Fruit fly (Drosophila melanogaster) whole organism, embryonic: ENCODE measurements around the gene TotM.

Experiments
- CG11456 ChIP-seq: fragments of 200-800 bp; sonication (Bioruptor generic); IDR thresholded peaks from 3 replicates; pipeline ENCODE4 v1.3.6; 2022; ENCODE audit warnings: missing biosample characterization, missing genetic modification characterization
- CG11696 ChIP-seq: fragments of 200-800 bp; sonication (Bioruptor generic); IDR thresholded peaks from 2 replicates; pipeline ENCODE4 v1.3.6; 2022; ENCODE audit warnings: missing biosample characterization, missing genetic modification characterization
- CG16779 ChIP-seq: fragments of 200-800 bp; sonication (Bioruptor generic); IDR thresholded peaks from 2 replicates; pipeline ENCODE4 v1.3.6; 2022; ENCODE audit warnings: missing biosample characterization, missing genetic modification characterization
- CG17361 ChIP-seq: fragments of 200-800 bp; sonication (Bioruptor generic); IDR thresholded peaks from 3 replicates; pipeline ENCODE4 v1.3.6; 2022; ENCODE audit warnings: missing biosample characterization, missing genetic modification characterization
- CG2712 ChIP-seq: fragments of 200-800 bp; optimal IDR thresholded peaks from 3 replicates; lab custom pipeline; 2019; ENCODE audit warnings: missing biosample characterization, mild to moderate bottlenecking, missing genetic modification characterization, moderate library complexity
- CG3281 ChIP-seq: fragments of 200-800 bp; sonication (Bioruptor generic); optimal IDR thresholded peaks from 3 replicates; lab custom pipeline; 2017; ENCODE audit warnings: missing biosample characterization, mild to moderate bottlenecking, missing genetic modification characterization
- CG34422 ChIP-seq: fragments of 200-800 bp; sonication (Bioruptor generic); IDR thresholded peaks from 3 replicates; pipeline ENCODE4 v1.3.6; 2022; ENCODE audit warnings: missing biosample characterization, missing genetic modification characterization
- CG42726 ChIP-seq: fragments of 200-800 bp; sonication (Bioruptor generic); IDR thresholded peaks from 2 replicates; pipeline ENCODE4 v1.3.6; 2022; ENCODE audit warnings: missing biosample characterization, missing genetic modification characterization; ENCODE audit not compliant: partially characterized antibody
- CG4360 ChIP-seq: fragments of 200-800 bp; sonication (Bioruptor generic); IDR thresholded peaks from 2 replicates; pipeline ENCODE4 v1.3.6; 2022; ENCODE audit warnings: missing biosample characterization, missing genetic modification characterization
- CG6689 ChIP-seq: fragments of 200-800 bp; sonication (Bioruptor generic); IDR thresholded peaks from 2 replicates; pipeline ENCODE4 v1.3.6; 2022; ENCODE audit warnings: missing biosample characterization, missing genetic modification characterization
- CG9932 ChIP-seq: fragments of 200-800 bp; sonication (Bioruptor generic); IDR thresholded peaks from 2 replicates; pipeline ENCODE4 v1.3.6; 2022; ENCODE audit warnings: missing biosample characterization, missing genetic modification characterization
- Dbx ChIP-seq: fragments of 200-800 bp; sonication (Bioruptor generic); IDR thresholded peaks from 3 replicates; pipeline ENCODE4 v1.3.6; 2022; ENCODE audit warnings: missing biosample characterization, missing genetic modification characterization
- Dfd ChIP-seq, 2 experiments: fragments of >200 bp; optimal IDR thresholded peaks; 2 replicates each; lab custom pipeline; 2017; ENCODE audit warnings: missing biosample characterization in 2 of 2, missing genetic modification characterization in 2 of 2
- Ets65A ChIP-seq: fragments of 200-800 bp; sonication (Bioruptor generic); peaks from one replicate; lab custom pipeline; 2016; ENCODE audit warnings: missing biosample characterization, missing genetic modification characterization
- Hr51 ChIP-seq, 2 experiments: fragments of 200-800 bp; sonication (Bioruptor generic); optimal IDR thresholded peaks; 2 replicates in 1 of 2; 3 replicates in 1 of 2; lab custom pipeline; 2016 to 2018; ENCODE audit warnings: missing biosample characterization in 2 of 2, missing genetic modification characterization in 2 of 2, mild to moderate bottlenecking in 1 of 2, moderate library complexity in 1 of 2
- Jarid2 ChIP-seq: fragments of 200-800 bp; sonication (Bioruptor generic); optimal IDR thresholded peaks from 3 replicates; lab custom pipeline; 2017; ENCODE audit warnings: mild to moderate bottlenecking, missing biosample characterization, missing genetic modification reagents, missing genetic modification characterization
- Med ChIP-seq: fragments of 200-800 bp; sonication (Bioruptor generic); peaks from one replicate; lab custom pipeline; 2016; ENCODE audit warnings: missing biosample characterization, missing genetic modification characterization, mild to moderate bottlenecking, inconsistent platforms, moderate library complexity
- Sox102F ChIP-seq: fragments of 200-800 bp; sonication (Bioruptor generic); optimal IDR thresholded peaks from 2 replicates; lab custom pipeline; 2018; ENCODE audit warnings: missing biosample characterization, mild to moderate bottlenecking, missing genetic modification characterization, moderate library complexity
- Trl ChIP-seq, 3 experiments: fragments of >200 bp in 2 of 3; fragments of 200-800 bp in 1 of 3; sonication (Bioruptor generic) in 1 of 3; optimal IDR thresholded peaks; 2 replicates in 1 of 3; 3 replicates in 2 of 3; lab custom pipeline; 2016 to 2017; ENCODE audit warnings: missing biosample characterization in 1 of 3, missing genetic modification characterization in 1 of 3
- ara ChIP-seq: fragments of 200-800 bp; sonication (Bioruptor generic); IDR thresholded peaks from 2 replicates; pipeline ENCODE4 v1.3.6; 2022; ENCODE audit warnings: missing biosample characterization, missing genetic modification characterization
- bcd ChIP-seq: fragments of 200-800 bp; sonication (Bioruptor generic); optimal IDR thresholded peaks from 2 replicates; lab custom pipeline; 2017; ENCODE audit warnings: missing biosample characterization, mild to moderate bottlenecking, missing genetic modification characterization
- chn ChIP-seq: fragments of 200-800 bp; sonication (Bioruptor generic); optimal IDR thresholded peaks from 2 replicates; lab custom pipeline; 2016; ENCODE audit warnings: missing biosample characterization, missing genetic modification characterization
- crol ChIP-seq: fragments of 200-800 bp; sonication (Bioruptor generic); IDR thresholded peaks from 2 replicates; pipeline ENCODE4 v1.3.6; 2022; ENCODE audit warnings: missing biosample characterization, missing genetic modification characterization
- eve ChIP-seq, 2 experiments: fragments of >200 bp; optimal IDR thresholded peaks; 2 replicates each; lab custom pipeline; 2017; ENCODE audit warnings: missing biosample characterization in 2 of 2, missing genetic modification characterization in 2 of 2
- ewg ChIP-seq: fragments of 200-800 bp; sonication (Bioruptor generic); optimal IDR thresholded peaks from 3 replicates; lab custom pipeline; 2017; ENCODE audit warnings: mild to moderate bottlenecking, missing biosample characterization, missing genetic modification reagents, missing genetic modification characterization
- fd96Cb ChIP-seq: fragments of 200-800 bp; sonication (Bioruptor generic); optimal IDR thresholded peaks from 2 replicates; lab custom pipeline; 2018; ENCODE audit warnings: missing biosample characterization, mild to moderate bottlenecking, missing genetic modification characterization, moderate library complexity
- prd ChIP-seq, 3 experiments: fragments of >200 bp in 2 of 3; fragments of 200-800 bp in 1 of 3; sonication (Bioruptor generic) in 1 of 3; optimal IDR thresholded peaks in 2 of 3; IDR thresholded peaks in 1 of 3; 2 replicates in 2 of 3; 3 replicates in 1 of 3; pipeline versions ENCODE4 v1.3.6 to Lab custom; 2017 to 2022; ENCODE audit warnings: missing biosample characterization in 1 of 3, missing genetic modification characterization in 1 of 3
- row ChIP-seq: fragments of 200-800 bp; sonication (Bioruptor generic); IDR thresholded peaks from 3 replicates; pipeline ENCODE4 v1.3.6; 2022; ENCODE audit warnings: missing biosample characterization, missing genetic modification characterization
- scrt ChIP-seq: fragments of 200-800 bp; sonication (Bioruptor generic); optimal IDR thresholded peaks from 2 replicates; lab custom pipeline; 2018; ENCODE audit warnings: missing biosample characterization, mild to moderate bottlenecking, missing genetic modification characterization, moderate library complexity
- sens ChIP-seq: fragments of 200-800 bp; sonication (Bioruptor generic); peaks from one replicate; lab custom pipeline; 2016; ENCODE audit warnings: missing biosample characterization, missing genetic modification characterization
- so ChIP-seq: fragments of 200-800 bp; sonication (Bioruptor generic); IDR thresholded peaks from 3 replicates; pipeline ENCODE4 v1.3.6; 2022; ENCODE audit warnings: missing biosample characterization, missing genetic modification characterization
- unc-4 ChIP-seq: fragments of 200-800 bp; sonication (Bioruptor generic); IDR thresholded peaks from 2 replicates; pipeline ENCODE4 v1.3.6; 2022; ENCODE audit warnings: missing biosample characterization, missing genetic modification characterization; ENCODE audit not compliant: partially characterized antibody
- zen2 ChIP-seq: fragments of 200-800 bp; sonication (Bioruptor generic); IDR thresholded peaks from 3 replicates; pipeline ENCODE4 v1.3.6; 2022; ENCODE audit warnings: missing biosample characterization, missing genetic modification characterization; ENCODE audit not compliant: partially characterized antibody

TotM gene

dm6 chr2L:5309369-5309768 is 20.3 kb upstream of the TotM start:
- TF ChIP-seq Med (GFP tag; lab: Kevin White, UChicago) (peak; percentile 39), CG17361 (GFP tag; lab: Robert Waterston, UW) (no peak), CG11696 (GFP tag; lab: Robert Waterston, UW) (no peak), sens (GFP tag; lab: Kevin White, UChicago) (peak; percentile 35), Ets65A (GFP tag; lab: Kevin White, UChicago) (peak; percentile 92)

- TF ChIP-seq ara (GFP tag; lab: Robert Waterston, UW): peak; percentile 11; the same call in 1 of the 2 replicates
- TF ChIP-seq prd (optimal IDR thresholded peaks at IDR 0.05; lab: Kevin White, UChicago): no peak
- TF ChIP-seq prd (GFP tag; IDR thresholded peaks at IDR 0.05; lab: Robert Waterston, UW): 0 out of 3 replicates have a peak, but pooled peaks have one; percentile 16
- TF ChIP-seq ewg (GFP tag; lab: Kevin White, UChicago): peak; percentile 93
- peak in 1 of 2 experiments; percentile 18 for TF ChIP-seq Trl (optimal IDR thresholded peaks at IDR 0.05; lab: Kevin White, UChicago)
- TF ChIP-seq Trl (GFP tag; optimal IDR thresholded peaks at IDR 0.05; lab: Kevin White, UChicago): peak; percentile 14
- TF ChIP-seq CG3281 (GFP tag; lab: Kevin White, UChicago): no peak
- TF ChIP-seq CG6689 (GFP tag; lab: Robert Waterston, UW): peak; percentile 17; the same call in 1 of the 2 replicates
- TF ChIP-seq CG11456 (GFP tag; lab: Robert Waterston, UW): 0 out of 3 replicates have a peak, but pooled peaks have one; percentile 51
- TF ChIP-seq Hr51 (GFP tag; optimal IDR thresholded peaks at IDR 0.05; lab: Kevin White, UChicago): no peak
- peak; percentile 11; the same call in 1 of the 2 replicates for TF ChIP-seq CG9932
- TF ChIP-seq unc-4: 0 out of 2 replicates have a peak, but pooled peaks have one; percentile 14
- no peak for TF ChIP-seq CG2712 (tag; lab: Kevin White, UChicago)
- TF ChIP-seq CG42726 (GFP tag; lab: Robert Waterston, UW): peak; percentile 32; the same call in 1 of the 2 replicates
- no peak for TF ChIP-seq fd96Cb
- no peak for TF ChIP-seq eve (GFP tag; optimal IDR thresholded peaks at IDR 0.05; lab: Kevin White, UChicago)
- TF ChIP-seq Dbx: peak; percentile 42; the same call in 1 of the 3 replicates
- peak; percentile 16 for TF ChIP-seq Jarid2 (GFP tag; lab: Kevin White, UChicago)
- TF ChIP-seq CG34422 (GFP tag; lab: Robert Waterston, UW): 0 out of 3 replicates have a peak, but pooled peaks have one; percentile 28
- TF ChIP-seq sens (GFP tag; lab: Kevin White, UChicago): peak; percentile 24
- TF ChIP-seq scrt (GFP tag; lab: Kevin White, UChicago): peak; percentile 96
- peak; percentile 19; the same call in 1 of the 3 replicates for TF ChIP-seq zen2
- TF ChIP-seq Med (GFP tag; lab: Kevin White, UChicago): peak; percentile 44
- 0 out of 3 replicates have a peak, but pooled peaks have one; percentile 6 for TF ChIP-seq row
- TF ChIP-seq CG16779: peak; percentile 96
- TF ChIP-seq crol (GFP tag; lab: Robert Waterston, UW): peak; percentile 80
These were observed 15.0 kb upstream of the TotM start, which contains the start of gene CG14024 for dm6 chr2L:5314630-5315159. Gene CG14024, minus strand, starts transcription at chr2L:5314895.

- TF ChIP-seq Dfd (GFP tag; optimal IDR thresholded peaks at IDR 0.05; lab: Kevin White, UChicago): peak in 1 of 2 experiments; percentile 68
- no peak for TF ChIP-seq CG9932
These were observed 9.6 kb upstream of the TotM start for dm6 chr2L:5320063-5320462.

- TF ChIP-seq so: no peak
- TF ChIP-seq CG4360 (GFP tag; lab: Robert Waterston, UW): peak; percentile 47
- no peak for TF ChIP-seq Sox102F (GFP tag; lab: Kevin White, UChicago)
- TF ChIP-seq Dfd (GFP tag; optimal IDR thresholded peaks at IDR 0.05; lab: Kevin White, UChicago): peak in 1 of 2 experiments; percentile 84
- no peak for TF ChIP-seq bcd
- TF ChIP-seq chn (GFP tag; lab: Kevin White, UChicago): no peak
These were observed 8.6 kb upstream of the TotM start for dm6 chr2L:5321014-5321413.
